Worm (Caenorhabditis elegans) whole organism, L4/young adult: Measurements from ENCODE around the gene dpy-18.

Source experiments
- W03F9.2 ChIP-seq: fragments of 150-350 bp; optimal IDR thresholded peaks from 2 replicates; lab custom pipeline; 2014; ENCODE audit warnings: missing biosample characterization, missing genetic modification characterization
- dao-5 ChIP-seq: sonication (generic microtip); optimal IDR thresholded peaks from 2 replicates; lab custom pipeline; 2016; ENCODE audit warnings: missing genotype, missing genetic modification characterization, moderate library complexity, missing compliant biosample characterization
- him-1 ChIP-seq: sonication (generic microtip); optimal IDR thresholded peaks from 2 replicates; lab custom pipeline; 2016; ENCODE audit warnings: missing genotype, missing genetic modification reagents, missing genetic modification characterization, missing compliant biosample characterization

- TF ChIP-seq W03F9.2 (tag; lab: Kevin White, UChicago) (no peak), him-1 (tag; lab: Kevin White, UChicago) (peak; percentile 71), dao-5 (no peak)
Measured at ce11 chrIII:11371236-11371635, 6.5 kb downstream of the dpy-18 start.
